Fruit fly (Drosophila melanogaster): ENCODE data around the gene CAH16.

- TF ChIP-seq CG7045 (GFP tag; optimal IDR thresholded peaks at IDR 0.05) (no peak), Crg-1 (GFP tag; optimal IDR thresholded peaks at IDR 0.05) (no peak), Hr96 (GFP tag; optimal IDR thresholded peaks at IDR 0.05) (no peak), CG7101 (tag; optimal IDR thresholded peaks at IDR 0.05) (no peak), kay (GFP tag; ENCODE audit: borderline replicate concordance) (no peak), CG5204 (GFP tag; optimal IDR thresholded peaks at IDR 0.05) (no peak), cnc (optimal IDR thresholded peaks at IDR 0.05) (no peak)
Observed at dm6 chr3R:31235262-31235661, 24.8 kb upstream of the CAH16 start, which contains the start of gene CG15564.
